Worm (Caenorhabditis elegans) whole organism, late embryonic: ENCODE results near the gene D2045.7.

Experiments
- ahr-1 ChIP-seq: sonication (generic microtip); optimal IDR thresholded peaks from 2 replicates; lab custom pipeline; 2016; ENCODE audit warnings: missing genetic modification characterization, missing compliant biosample characterization
- ama-1 ChIP-seq: fragments of 150-350 bp; optimal IDR thresholded peaks from 2 replicates; lab custom pipeline; 2014
- ceh-18 ChIP-seq: sonication (generic microtip); optimal IDR thresholded peaks from 2 replicates; lab custom pipeline; 2016; ENCODE audit warnings: missing genetic modification characterization, missing compliant biosample characterization
- ceh-19 ChIP-seq: fragments of 200-800 bp; sonication (Bioruptor generic); optimal IDR thresholded peaks from 2 replicates; lab custom pipeline; 2018; ENCODE audit warnings: mild to moderate bottlenecking, missing genetic modification characterization, missing compliant biosample characterization
- ceh-34 ChIP-seq: sonication (generic microtip); optimal IDR thresholded peaks from 2 replicates; lab custom pipeline; 2016; ENCODE audit warnings: mild to moderate bottlenecking, missing genetic modification characterization, missing compliant biosample characterization
- ceh-48 ChIP-seq: sonication (generic microtip); optimal IDR thresholded peaks from 2 replicates; lab custom pipeline; 2016; ENCODE audit warnings: missing genetic modification characterization, inconsistent platforms, missing compliant biosample characterization
- ceh-9 ChIP-seq: sonication (generic microtip); optimal IDR thresholded peaks from 2 replicates; lab custom pipeline; 2016; ENCODE audit warnings: mild to moderate bottlenecking, missing genetic modification characterization, inconsistent platforms, missing compliant biosample characterization
- elt-2 ChIP-seq: sonication (generic microtip); optimal IDR thresholded peaks from 2 replicates; lab custom pipeline; 2016; ENCODE audit warnings: missing genetic modification reagents, missing genetic modification characterization, missing compliant biosample characterization
- eyg-1 ChIP-seq: sonication (generic microtip); optimal IDR thresholded peaks from 2 replicates; lab custom pipeline; 2016; ENCODE audit warnings: missing genotype, missing genetic modification characterization, missing compliant biosample characterization
- hlh-13 ChIP-seq: fragments of 200-800 bp; sonication (Bioruptor generic); optimal IDR thresholded peaks from 2 replicates; lab custom pipeline; 2018; ENCODE audit warnings: mild to moderate bottlenecking, missing genetic modification characterization, missing compliant biosample characterization
- lin-11 ChIP-seq: fragments of 200-800 bp; sonication (Bioruptor generic); optimal IDR thresholded peaks from 2 replicates; lab custom pipeline; 2018; ENCODE audit warnings: mild to moderate bottlenecking, missing genetic modification characterization, missing compliant biosample characterization
- nfya-1 ChIP-seq: sonication (generic microtip); optimal IDR thresholded peaks from 2 replicates; lab custom pipeline; 2017; ENCODE audit warnings: missing genetic modification characterization, mild to moderate bottlenecking, missing compliant biosample characterization, antibody characterized with exemption, moderate library complexity
- pat-9 ChIP-seq: fragments of 200-800 bp; sonication (Bioruptor generic); optimal IDR thresholded peaks from 2 replicates; lab custom pipeline; 2018; ENCODE audit warnings: mild to moderate bottlenecking, missing genetic modification characterization, moderate library complexity, missing compliant biosample characterization
- pha-4 ChIP-seq: fragments of 150-350 bp; optimal IDR thresholded peaks from 2 replicates; lab custom pipeline; 2018; ENCODE audit warnings: missing biosample characterization, missing genetic modification reagents, missing genetic modification characterization

DNA sequence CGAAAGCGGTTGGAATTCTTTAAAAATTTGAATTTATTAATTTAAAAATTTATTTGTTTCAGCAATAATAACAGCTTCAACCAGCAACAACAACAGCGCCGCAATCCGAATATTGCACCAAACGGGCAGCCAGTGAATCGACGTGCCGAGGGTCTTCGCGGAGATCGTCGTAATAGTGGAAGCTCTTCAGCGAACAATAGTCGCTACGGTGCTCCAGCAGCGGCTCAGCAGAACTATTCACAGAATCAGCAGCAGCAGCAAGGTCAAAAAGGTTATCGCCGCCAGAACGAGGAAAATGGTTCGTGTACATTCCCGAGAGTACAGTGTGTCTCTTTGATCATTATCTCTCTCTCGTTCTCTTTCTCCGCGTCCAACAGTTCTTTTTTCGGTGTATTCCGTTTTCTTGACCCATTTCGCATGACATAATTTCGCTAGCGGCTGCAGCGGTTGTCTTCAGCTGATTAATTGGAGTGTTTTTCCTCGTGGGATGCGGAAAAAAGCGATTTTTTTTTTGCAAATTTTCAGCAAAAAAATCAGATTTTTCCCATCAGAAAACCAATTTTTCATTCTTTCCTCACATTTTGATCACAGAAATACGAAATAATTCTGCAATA is 16.2 kb upstream of the D2045.7 start:
- TF ChIP-seq pat-9 (tag; lab: Kevin White, UChicago) (no peak), ceh-48 (tag; lab: Kevin White, UChicago) (no peak), ahr-1 (tag; lab: Kevin White, UChicago) (no peak), ceh-19 (GFP tag; lab: Kevin White, UChicago) (no peak), lin-11 (tag; lab: Kevin White, UChicago) (no peak), ceh-9 (no peak), pha-4 (tag; lab: Kevin White, UChicago) (no peak), hlh-13 (GFP tag; lab: Kevin White, UChicago) (no peak), elt-2 (tag; lab: Kevin White, UChicago) (no peak), nfya-1 (tag; lab: Kevin White, UChicago) (no peak), ceh-34 (no peak), eyg-1 (tag; lab: Kevin White, UChicago) (no peak), ama-1 (lab: Kevin White, UChicago) (no peak), ceh-18 (tag; lab: Kevin White, UChicago) (no peak)
